Fruit fly (Drosophila melanogaster) whole organism, wandering third instar larva: Measurements from ENCODE around the gene lmgB.

Experiments
- Abd-B ChIP-seq: fragments of >200 bp; optimal IDR thresholded peaks from 2 replicates; lab custom pipeline; 2017; ENCODE audit warnings: missing biosample characterization, missing genetic modification characterization
- CG32264 ChIP-seq: fragments of 200-800 bp; sonication (Bioruptor generic); optimal IDR thresholded peaks from 2 replicates; lab custom pipeline; 2016; ENCODE audit warnings: missing biosample characterization, missing genetic modification characterization
- CG9705 ChIP-seq: fragments of 200-800 bp; sonication (Bioruptor generic); optimal IDR thresholded peaks from 2 replicates; lab custom pipeline; 2018; ENCODE audit warnings: missing biosample characterization, mild to moderate bottlenecking, missing genetic modification characterization
- CrebA ChIP-seq: fragments of 200-800 bp; sonication (Bioruptor generic); optimal IDR thresholded peaks from 2 replicates; lab custom pipeline; 2016; ENCODE audit warnings: missing biosample characterization, mild to moderate bottlenecking, missing genetic modification characterization, borderline replicate concordance
- Dfd ChIP-seq: fragments of >200 bp; optimal IDR thresholded peaks from 2 replicates; lab custom pipeline; 2017; ENCODE audit warnings: missing biosample characterization, missing genetic modification characterization
- Dif ChIP-seq: fragments of 200-275, 200-300 bp; sonication (Bioruptor generic); optimal IDR thresholded peaks from 2 replicates; lab custom pipeline; 2018; ENCODE audit warnings: missing biosample characterization, missing genetic modification characterization; ENCODE audit not compliant: partially characterized antibody
- GATAd ChIP-seq: sonication (Bioruptor generic); optimal IDR thresholded peaks from 2 replicates; lab custom pipeline; 2016; ENCODE audit warnings: missing biosample characterization, missing genetic modification characterization
- HLH106 ChIP-seq: fragments of 200-800 bp; optimal IDR thresholded peaks from 3 replicates; lab custom pipeline; 2019; ENCODE audit warnings: missing biosample characterization, mild to moderate bottlenecking, missing genetic modification characterization, moderate library complexity
- Hnf4 ChIP-seq: fragments of 200-800 bp; sonication (Bioruptor generic); optimal IDR thresholded peaks from 2 replicates; lab custom pipeline; 2016; ENCODE audit warnings: missing biosample characterization, mild to moderate bottlenecking, missing genetic modification characterization
- Hr78 ChIP-seq: fragments of >200 bp; optimal IDR thresholded peaks from 2 replicates; lab custom pipeline; 2017; ENCODE audit warnings: missing biosample characterization, missing genetic modification characterization
- Hr83 ChIP-seq: fragments of 200-300 bp; sonication (Bioruptor generic); optimal IDR thresholded peaks from 2 replicates; lab custom pipeline; 2016; ENCODE audit warnings: missing biosample characterization, mild to moderate bottlenecking, missing genetic modification characterization, moderate library complexity; ENCODE audit not compliant: poor library complexity, severe bottlenecking
- Jra ChIP-seq: sonication (Bioruptor generic); optimal IDR thresholded peaks from 2 replicates; lab custom pipeline; 2016; ENCODE audit warnings: missing biosample characterization, missing genetic modification characterization
- Mio ChIP-seq: sonication (Bioruptor generic); optimal IDR thresholded peaks from 2 replicates; lab custom pipeline; 2016; ENCODE audit warnings: missing biosample characterization, missing genetic modification characterization
- Myc ChIP-seq: fragments of >200 bp; optimal IDR thresholded peaks from 2 replicates; lab custom pipeline; 2017
- N ChIP-seq: fragments of >200 bp; optimal IDR thresholded peaks from 2 replicates; lab custom pipeline; 2018; ENCODE audit warnings: missing biosample characterization, missing external identifiers, missing genetic modification characterization
- OdsH ChIP-seq: fragments of 200-800 bp; sonication (Bioruptor generic); optimal IDR thresholded peaks from 2 replicates; lab custom pipeline; 2016; ENCODE audit warnings: missing biosample characterization, mild to moderate bottlenecking, missing genetic modification characterization
- Sp1 ChIP-seq: fragments of 200-800 bp; sonication (Bioruptor generic); optimal IDR thresholded peaks from 3 replicates; lab custom pipeline; 2019; ENCODE audit warnings: missing biosample characterization, mild to moderate bottlenecking, missing genetic modification characterization, moderate library complexity
- Vsx2 ChIP-seq: fragments of 200-300, 225-300 bp; sonication (Bioruptor generic); optimal IDR thresholded peaks from 2 replicates; lab custom pipeline; 2018; ENCODE audit warnings: missing biosample characterization, missing genetic modification characterization; ENCODE audit not compliant: partially characterized antibody
- br ChIP-seq: fragments of 200-800 bp; sonication (Bioruptor generic); optimal IDR thresholded peaks from 2 replicates; lab custom pipeline; 2016; ENCODE audit warnings: missing biosample characterization, missing genetic modification characterization
- brk ChIP-seq: fragments of 200-800 bp; sonication (Bioruptor generic); optimal IDR thresholded peaks from 2 replicates; lab custom pipeline; 2016; ENCODE audit warnings: missing biosample characterization, mild to moderate bottlenecking, missing genetic modification characterization
- dl ChIP-seq, 2 experiments: fragments of 175-275, 200-275 bp in 1 of 2; fragments of 200-275 bp in 1 of 2; sonication (Bioruptor generic); optimal IDR thresholded peaks; lab custom pipeline; 2018; ENCODE audit warnings: mild to moderate bottlenecking in 2 of 2, missing biosample characterization in 2 of 2, missing genetic modification characterization in 2 of 2, moderate library complexity in 2 of 2; ENCODE audit not compliant: partially characterized antibody in 2 of 2, insufficient read depth in 1 of 2
- dmrt93B ChIP-seq: fragments of 200-800 bp; sonication (Bioruptor generic); optimal IDR thresholded peaks from 2 replicates; lab custom pipeline; 2018; ENCODE audit warnings: missing biosample characterization, mild to moderate bottlenecking, missing genetic modification characterization
- ey ChIP-seq: fragments of 200-800 bp; sonication (Bioruptor generic); optimal IDR thresholded peaks from 2 replicates; lab custom pipeline; 2016; ENCODE audit warnings: missing biosample characterization, missing genetic modification characterization
- foxo ChIP-seq, 2 experiments: fragments of 200-800 bp; sonication (Bioruptor generic); optimal IDR thresholded peaks; 2 replicates in 1 of 2; 3 replicates in 1 of 2; lab custom pipeline; 2016 to 2017; ENCODE audit warnings: missing biosample characterization in 2 of 2, missing genetic modification characterization in 2 of 2
- fru ChIP-seq: fragments of 200-800 bp; sonication (Bioruptor generic); optimal IDR thresholded peaks from 3 replicates; lab custom pipeline; 2016; ENCODE audit warnings: missing biosample characterization, mild to moderate bottlenecking, missing genetic modification characterization
- h ChIP-seq: fragments of 200-800 bp; sonication (Bioruptor generic); optimal IDR thresholded peaks from 3 replicates; lab custom pipeline; 2016; ENCODE audit warnings: missing biosample characterization, mild to moderate bottlenecking, missing genetic modification characterization
- jim ChIP-seq: fragments of 175-275, 200-325 bp; sonication (Bioruptor generic); optimal IDR thresholded peaks from 2 replicates; lab custom pipeline; 2016; ENCODE audit warnings: missing biosample characterization, mild to moderate bottlenecking, missing genetic modification characterization
- lola ChIP-seq: fragments of >200 bp; optimal IDR thresholded peaks from 2 replicates; lab custom pipeline; 2017; ENCODE audit warnings: missing biosample characterization, missing genetic modification characterization
- pan ChIP-seq: fragments of >200 bp; optimal IDR thresholded peaks from 2 replicates; lab custom pipeline; 2017
- psq ChIP-seq: fragments of 200-800 bp; sonication (Bioruptor generic); optimal IDR thresholded peaks from 3 replicates; lab custom pipeline; 2017; ENCODE audit warnings: missing biosample characterization, mild to moderate bottlenecking, missing genetic modification characterization, moderate library complexity
- rgr ChIP-seq: fragments of 200-800 bp; sonication (Bioruptor generic); optimal IDR thresholded peaks from 3 replicates; lab custom pipeline; 2016; ENCODE audit warnings: missing biosample characterization, mild to moderate bottlenecking, missing genetic modification characterization
- sv ChIP-seq: fragments of 200-800 bp; sonication (Bioruptor generic); optimal IDR thresholded peaks from 3 replicates; lab custom pipeline; 2016; ENCODE audit warnings: missing biosample characterization, missing genetic modification characterization
- tai ChIP-seq: sonication (Bioruptor generic); optimal IDR thresholded peaks from 2 replicates; lab custom pipeline; 2016; ENCODE audit warnings: missing biosample characterization, missing genetic modification characterization
- woc ChIP-seq: sonication (Bioruptor generic); optimal IDR thresholded peaks from 2 replicates; lab custom pipeline; 2016; ENCODE audit warnings: missing biosample characterization, mild to moderate bottlenecking, missing genetic modification characterization

lmgB gene

dm6 chr2L:8574258-8574657 is 45.8 kb upstream of the lmgB start:
- TF ChIP-seq CG9705 (GFP tag; lab: Kevin White, UChicago): no peak
- peak; percentile 19 for TF ChIP-seq Sp1 (GFP tag; lab: Kevin White, UChicago)
- peak; percentile 15 for TF ChIP-seq HLH106
- TF ChIP-seq foxo (GFP tag; optimal IDR thresholded peaks at IDR 0.05; lab: Kevin White, UChicago): peak in 1 of 2 experiments; percentile 3
- TF ChIP-seq OdsH: peak; percentile 29
- TF ChIP-seq N (GFP tag; lab: Kevin White, UChicago): no peak
- TF ChIP-seq, all 38 proteins: peak for 4

- TF ChIP-seq h (peak; percentile 53), Dif (no peak), Hr78 (GFP tag; lab: Kevin White, UChicago) (no peak), br (peak; percentile 55), tai (GFP tag; lab: Kevin White, UChicago) (no peak), ey (GFP tag; lab: Kevin White, UChicago) (peak; percentile 35), HLH106 (no peak), sv (no peak), Sp1 (GFP tag; lab: Kevin White, UChicago) (peak; percentile 42), GATAd (GFP tag; lab: Kevin White, UChicago) (no peak), Mio (GFP tag; lab: Kevin White, UChicago) (no peak), dl (GFP tag; optimal IDR thresholded peaks at IDR 0.05; lab: Kevin White, UChicago; ENCODE audit: insufficient read depth in 1 of 2, partially characterized antibody in 2 of 2) (no peak), psq (GFP tag; lab: Kevin White, UChicago) (peak; percentile 18), Dfd (GFP tag; lab: Kevin White, UChicago) (no peak), CrebA (GFP tag; lab: Kevin White, UChicago) (no peak), Myc (lab: Kevin White, UChicago) (no peak), Hnf4 (GFP tag; lab: Kevin White, UChicago) (peak; percentile 16), CG32264 (no peak), rgr (GFP tag; lab: Kevin White, UChicago) (peak; percentile 51), CG9705 (GFP tag; lab: Kevin White, UChicago) (no peak), Vsx2 (GFP tag; lab: Kevin White, UChicago) (no peak), woc (peak; percentile 15), foxo (GFP tag; optimal IDR thresholded peaks at IDR 0.05; lab: Kevin White, UChicago) (peak in 1 of 2 experiments; percentile 57), fru (peak; percentile 54), OdsH (peak; percentile 34), brk (GFP tag; lab: Kevin White, UChicago) (no peak), jim (GFP tag; lab: Kevin White, UChicago) (no peak), N (GFP tag; lab: Kevin White, UChicago) (no peak)
These were observed 44.5 kb upstream of the lmgB start for dm6 chr2L:8572900-8573299.

dm6 chr2L:8570408-8571072 is 42.1 kb upstream of the lmgB start:
- TF ChIP-seq fru (no peak), GATAd (GFP tag; lab: Kevin White, UChicago) (no peak), Dfd (GFP tag; lab: Kevin White, UChicago) (no peak), Jra (GFP tag; lab: Kevin White, UChicago) (no peak), jim (GFP tag; lab: Kevin White, UChicago) (no peak), Vsx2 (GFP tag; lab: Kevin White, UChicago) (no peak), CG9705 (GFP tag; lab: Kevin White, UChicago) (no peak), h (no peak), OdsH (no peak), pan (lab: Kevin White, UChicago) (no peak), CG32264 (no peak), Dif (no peak), sv (no peak)

- TF ChIP-seq Abd-B (GFP tag; lab: Kevin White, UChicago): no peak
- TF ChIP-seq Jra (GFP tag; lab: Kevin White, UChicago): no peak
- no peak for TF ChIP-seq Dfd (GFP tag; lab: Kevin White, UChicago)
- TF ChIP-seq Sp1 (GFP tag; lab: Kevin White, UChicago): no peak
- no peak for TF ChIP-seq lola (GFP tag; lab: Kevin White, UChicago)
- no peak for TF ChIP-seq tai (GFP tag; lab: Kevin White, UChicago)
- TF ChIP-seq CG9705 (GFP tag; lab: Kevin White, UChicago): no peak
- TF ChIP-seq brk (GFP tag; lab: Kevin White, UChicago): no peak
- TF ChIP-seq jim (GFP tag; lab: Kevin White, UChicago): no peak
- TF ChIP-seq Vsx2 (GFP tag; lab: Kevin White, UChicago): no peak
- TF ChIP-seq GATAd (GFP tag; lab: Kevin White, UChicago): no peak
- no peak for TF ChIP-seq h
- no peak for TF ChIP-seq dmrt93B (GFP tag; lab: Kevin White, UChicago)
- no peak for TF ChIP-seq Hr83 (GFP tag; lab: Kevin White, UChicago)
These were observed 27.8 kb upstream of the lmgB start for dm6 chr2L:8556207-8556606.
